Fruit fly (Drosophila melanogaster): ENCODE results near the gene whe.

Gene whe

dm6 chrX:21366311-21366990, 36.1 kb downstream of the whe start (continued):
- peak; percentile 46 for TF ChIP-seq CG1603 (tag; optimal IDR thresholded peaks at IDR 0.05)
- TF ChIP-seq seq (GFP tag; IDR thresholded peaks at IDR 0.05): peak; percentile 91
- peak; percentile 91 for TF ChIP-seq cwo (GFP tag; optimal IDR thresholded peaks at IDR 0.05)
- TF ChIP-seq esg (GFP tag; conservative IDR thresholded peaks at IDR 0.05): peak; percentile 88
- TF ChIP-seq bigmax (GFP tag; optimal IDR thresholded peaks at IDR 0.05): peak; percentile 25
- TF ChIP-seq CG5180 (GFP tag; optimal IDR thresholded peaks at IDR 0.05): peak; percentile 83
- TF ChIP-seq CG6791 (GFP tag; IDR thresholded peaks at IDR 0.05; ENCODE audit: partially characterized antibody): no peak
- peak; percentile 90 for TF ChIP-seq CG6813 (GFP tag; optimal IDR thresholded peaks at IDR 0.05)
- TF ChIP-seq GATAe (GFP tag; conservative IDR thresholded peaks at IDR 0.05): peak; percentile 57; the same call in 1 of the 2 replicates
- 0 out of 3 replicates have a peak, but pooled peaks have one; percentile 61 for TF ChIP-seq CG2199 (GFP tag; IDR thresholded peaks at IDR 0.05)
- TF ChIP-seq Dll (GFP tag; IDR thresholded peaks at IDR 0.05; ENCODE audit: partially characterized antibody): no peak
- TF ChIP-seq CG17829 (tag; optimal IDR thresholded peaks at IDR 0.05): peak; percentile 89
- TF ChIP-seq CG9215 (GFP tag; IDR thresholded peaks at IDR 0.05): peak; percentile 89
- TF ChIP-seq CG12769 (tag; optimal IDR thresholded peaks at IDR 0.05): peak; percentile 82
- TF ChIP-seq sim (GFP tag; IDR thresholded peaks at IDR 0.05): peak; percentile 61; the same call in 1 of the 2 replicates
- TF ChIP-seq CG15269 (tag; optimal IDR thresholded peaks at IDR 0.05): peak; percentile 95
- peak; percentile 92 for TF ChIP-seq ATbp (GFP tag; optimal IDR thresholded peaks at IDR 0.05)
- TF ChIP-seq CG2712 (tag; optimal IDR thresholded peaks at IDR 0.05): peak; percentile 93
- TF ChIP-seq Sin3A (optimal IDR thresholded peaks at IDR 0.05): no peak
- peak; percentile 94 for TF ChIP-seq CG34376 (GFP tag; optimal IDR thresholded peaks at IDR 0.05)
- TF ChIP-seq pfk (GFP tag; optimal IDR thresholded peaks at IDR 0.05): peak; percentile 2
- peak; percentile 90 for TF ChIP-seq Rfx (GFP tag; IDR thresholded peaks at IDR 0.05)
- peak; percentile 71 for TF ChIP-seq onecut (GFP tag; IDR thresholded peaks at IDR 0.05)
- TF ChIP-seq Xrp1 (GFP tag; IDR thresholded peaks at IDR 0.05): peak; percentile 85
- no peak for TF ChIP-seq CG12236 (GFP tag; optimal IDR thresholded peaks at IDR 0.05)
- TF ChIP-seq Mad (GFP tag; optimal IDR thresholded peaks at IDR 0.05): peak; percentile 58
- no peak for TF ChIP-seq Doc3 (GFP tag; IDR thresholded peaks at IDR 0.05; ENCODE audit: partially characterized antibody)
- TF ChIP-seq Fer3 (tag; optimal IDR thresholded peaks at IDR 0.05): peak; percentile 93
- peak; percentile 78 for TF ChIP-seq CG10431 (GFP tag; optimal IDR thresholded peaks at IDR 0.05)
- no peak; the same call in 1 of the 2 replicates for TF ChIP-seq chm (GFP tag; IDR thresholded peaks at IDR 0.05)
- peak; percentile 18 for TF ChIP-seq ftz-f1 (GFP tag; optimal IDR thresholded peaks at IDR 0.05)
- TF ChIP-seq Dip2 (GFP tag; IDR thresholded peaks at IDR 0.05): no peak
- TF ChIP-seq Hr51 (GFP tag; optimal IDR thresholded peaks at IDR 0.05): peak; percentile 20 to 94
- TF ChIP-seq H2.0 (GFP tag; IDR thresholded peaks at IDR 0.05): peak; percentile 77
- TF ChIP-seq Xbp1 (GFP tag; optimal IDR thresholded peaks at IDR 0.05): peak; percentile 85
- TF ChIP-seq CG7745 (tag; optimal IDR thresholded peaks at IDR 0.05): no peak
- TF ChIP-seq CG4707 (GFP tag; optimal IDR thresholded peaks at IDR 0.05): peak; percentile 72
- peak; percentile 69 for TF ChIP-seq E2f2 (GFP tag; IDR thresholded peaks at IDR 0.05)
- TF ChIP-seq exex (tag; optimal IDR thresholded peaks at IDR 0.05): peak; percentile 77
- peak; percentile 86 for TF ChIP-seq CG14014 (GFP tag; IDR thresholded peaks at IDR 0.05)
- TF ChIP-seq B-H1 (GFP tag; IDR thresholded peaks at IDR 0.05): peak; percentile 83
- TF ChIP-seq eve (GFP tag; optimal IDR thresholded peaks at IDR 0.05): no peak
- TF ChIP-seq ham (GFP tag; IDR thresholded peaks at IDR 0.05): peak; percentile 73
- TF ChIP-seq grau (tag; optimal IDR thresholded peaks at IDR 0.05): peak; percentile 99
- no peak for TF ChIP-seq Kr (GFP tag; optimal IDR thresholded peaks at IDR 0.05)
- no peak for TF ChIP-seq hb (GFP tag; IDR thresholded peaks at IDR 0.05; ENCODE audit: partially characterized antibody)
- TF ChIP-seq CG11695 (GFP tag; IDR thresholded peaks at IDR 0.05): peak; percentile 88
- no peak for TF ChIP-seq usp (GFP tag; optimal IDR thresholded peaks at IDR 0.05)
- no peak for TF ChIP-seq dan (GFP tag; IDR thresholded peaks at IDR 0.05)

All from whole organism, embryonic.